Worm (Caenorhabditis elegans) whole organism, midembryonic: ENCODE results near the gene F38A5.2.

Source experiments
- flt-1 ChIP-seq: fragments of 200-800 bp; sonication (Bioruptor generic); IDR thresholded peaks from 2 replicates; pipeline ENCODE4 v1.3.6; 2022; ENCODE audit warnings: missing genetic modification characterization, missing compliant biosample characterization
- tab-1 ChIP-seq: fragments of 200-800 bp; sonication (Bioruptor generic); IDR thresholded peaks from 2 replicates; pipeline ENCODE4 v1.3.6; 2022; ENCODE audit warnings: missing genetic modification characterization, missing compliant biosample characterization
- ztf-29 ChIP-seq: fragments of 200-800 bp; sonication (Bioruptor generic); IDR thresholded peaks from 2 replicates; pipeline ENCODE4 v1.3.6; 2022; ENCODE audit warnings: missing genetic modification reagents, missing genetic modification characterization, missing compliant biosample characterization

- TF ChIP-seq ztf-29 (GFP tag; lab: Robert Waterston, UW) (no peak), tab-1 (GFP tag; lab: Robert Waterston, UW) (no peak), flt-1 (no peak)
Observed at ce11 chrIV:6554865-6555264, 30.3 kb downstream of the F38A5.2 start.
